Fruit fly (Drosophila melanogaster): ENCODE data around the gene slo.

slo gene

dm6 chr3R:24654770-24655322 lies 7.4 kb upstream of the slo start, which contains the start of the genes CG31125 and CG6695 (continued):
- TF ChIP-seq cg (GFP tag; optimal IDR thresholded peaks at IDR 0.05), result no peak
- no peak for TF ChIP-seq CG32772 (GFP tag; IDR thresholded peaks at IDR 0.05)
- no peak for TF ChIP-seq HLHmδ (GFP tag; optimal IDR thresholded peaks at IDR 0.05)
- TF ChIP-seq twi (tag; optimal IDR thresholded peaks at IDR 0.05), result peak; percentile 47
- TF ChIP-seq CG13624 (GFP tag; optimal IDR thresholded peaks at IDR 0.05), result peak; percentile 68
- TF ChIP-seq CG17186 (GFP tag; optimal IDR thresholded peaks at IDR 0.05), result peak; percentile 47
- TF ChIP-seq CG15269 (tag; optimal IDR thresholded peaks at IDR 0.05), result no peak
- no peak for TF ChIP-seq Dfd (GFP tag; optimal IDR thresholded peaks at IDR 0.05)
- no peak for TF ChIP-seq Nf-YA (GFP tag; IDR thresholded peaks at IDR 0.05)
- TF ChIP-seq CG7786 (GFP tag; optimal IDR thresholded peaks at IDR 0.05), result peak; percentile 71
- TF ChIP-seq Dad (GFP tag; optimal IDR thresholded peaks at IDR 0.05), result peak; percentile 40
- no peak for TF ChIP-seq CG15479 (GFP tag; optimal IDR thresholded peaks at IDR 0.05)
- TF ChIP-seq fd64A (GFP tag; optimal IDR thresholded peaks at IDR 0.05), result no peak
- no peak for TF ChIP-seq corto (GFP tag; optimal IDR thresholded peaks at IDR 0.05)
- no peak for TF ChIP-seq HLH3B (GFP tag; IDR thresholded peaks at IDR 0.05)
- TF ChIP-seq D19A (tag; optimal IDR thresholded peaks at IDR 0.05), result no peak
- peak; percentile 61; the same call in 1 of the 3 replicates for TF ChIP-seq CG34422 (GFP tag; IDR thresholded peaks at IDR 0.05)
- TF ChIP-seq CG18011 (GFP tag; optimal IDR thresholded peaks at IDR 0.05), result peak; percentile 21
- TF ChIP-seq CG8388 (GFP tag; optimal IDR thresholded peaks at IDR 0.05), result peak; percentile 12
- no peak for TF ChIP-seq CG17359 (tag; optimal IDR thresholded peaks at IDR 0.05)
- no peak for TF ChIP-seq jing (GFP tag; optimal IDR thresholded peaks at IDR 0.05)
- peak in 1 of 3 experiments; percentile 44 for TF ChIP-seq lola (GFP tag; optimal IDR thresholded peaks at IDR 0.05)
- no peak for TF ChIP-seq CG10462 (GFP tag; optimal IDR thresholded peaks at IDR 0.05)
- 0 out of 2 replicates have a peak, but pooled peaks have one; percentile 8 for TF ChIP-seq CG14667 (GFP tag; IDR thresholded peaks at IDR 0.05)
- no peak for TF ChIP-seq CG14050 (GFP tag; IDR thresholded peaks at IDR 0.05)
- no peak for TF ChIP-seq CG17568 (GFP tag; optimal IDR thresholded peaks at IDR 0.05)
- no peak for TF ChIP-seq ttk (GFP tag; IDR thresholded peaks at IDR 0.05)
- TF ChIP-seq Pdp1 (GFP tag; optimal IDR thresholded peaks at IDR 0.05), result peak; percentile 63 to 96
- no peak for TF ChIP-seq Spps (tag; optimal IDR thresholded peaks at IDR 0.05)
- no peak for TF ChIP-seq peb (GFP tag; IDR thresholded peaks at IDR 0.05)
- peak; percentile 27 for TF ChIP-seq caup (GFP tag; optimal IDR thresholded peaks at IDR 0.05; ENCODE audit: severe bottlenecking)
- no peak for TF ChIP-seq usp (GFP tag; optimal IDR thresholded peaks at IDR 0.05)
- TF ChIP-seq CG17385 (GFP tag; optimal IDR thresholded peaks at IDR 0.05), result no peak
- TF ChIP-seq CG13123 (GFP tag; optimal IDR thresholded peaks at IDR 0.05), result peak; percentile 40
- no peak for TF ChIP-seq org-1 (GFP tag; optimal IDR thresholded peaks at IDR 0.05)
- peak; percentile 81 for TF ChIP-seq CHES-1-like (GFP tag; optimal IDR thresholded peaks at IDR 0.05)
- no peak for TF ChIP-seq TFAM (GFP tag; optimal IDR thresholded peaks at IDR 0.05)
- no peak for TF ChIP-seq Blimp-1 (GFP tag; optimal IDR thresholded peaks at IDR 0.05)
- TF ChIP-seq CG14441 (GFP tag; IDR thresholded peaks at IDR 0.05), result peak; percentile 29; the same call in 1 of the 2 replicates
- no peak for TF ChIP-seq Gsc (GFP tag; IDR thresholded peaks at IDR 0.05)
- TF ChIP-seq CG34224 (GFP tag; IDR thresholded peaks at IDR 0.05; ENCODE audit: partially characterized antibody), result peak; percentile 80; the same call in 2 of the 3 replicates
- TF ChIP-seq CG1529 (GFP tag; optimal IDR thresholded peaks at IDR 0.05), result no peak
- TF ChIP-seq CG16863 (GFP tag; optimal IDR thresholded peaks at IDR 0.05), result peak; percentile 48
- no peak for TF ChIP-seq croc (GFP tag; conservative IDR thresholded peaks at IDR 0.05)
- no peak for TF ChIP-seq CG5245 (GFP tag; optimal IDR thresholded peaks at IDR 0.05)
- TF ChIP-seq hbn (GFP tag; IDR thresholded peaks at IDR 0.05; ENCODE audit: partially characterized antibody), result peak; percentile 68
- TF ChIP-seq CG32767 (GFP tag; IDR thresholded peaks at IDR 0.05), result no peak
- TF ChIP-seq Hr51 (GFP tag; optimal IDR thresholded peaks at IDR 0.05), result peak in 1 of 2 experiments; percentile 35
- no peak for TF ChIP-seq danr (GFP tag; IDR thresholded peaks at IDR 0.05)
- no peak for TF ChIP-seq yki (optimal IDR thresholded peaks at IDR 0.05)
